Worm (Caenorhabditis elegans) whole organism, L3 larva: ENCODE results near the gene F35A5.8.

Experiments
- mdl-1 ChIP-seq: fragments of 150-350 bp; optimal IDR thresholded peaks from 2 replicates; lab custom pipeline; 2014; ENCODE audit warnings: missing biosample characterization, missing genetic modification characterization
- zag-1 ChIP-seq: fragments of 150-350 bp; optimal IDR thresholded peaks from 2 replicates; lab custom pipeline; 2014; ENCODE audit warnings: missing biosample characterization, missing genetic modification characterization

- no peak for TF ChIP-seq zag-1
- TF ChIP-seq mdl-1 (tag; lab: Kevin White, UChicago), result no peak
Observed at ce11 chrX:3758399-3758798, 44.9 kb downstream of the F35A5.8 start, which contains the start of gene T14G12.12.
